Worm (Caenorhabditis elegans) whole organism, late embryonic: ENCODE data around the gene pezo-1.
"Not testable (repeated sequence)": the region's sequence is repeated elsewhere in the genome, so short reads cannot be mapped to it uniquely, and the experiment has no call there.

Experiments
- fkh-10 ChIP-seq: fragments of 150-350 bp; optimal IDR thresholded peaks from 2 replicates; lab custom pipeline; 2014; ENCODE audit warnings: missing biosample characterization, missing genetic modification reagents, missing genetic modification characterization
- unc-86 ChIP-seq: sonication (generic microtip); optimal IDR thresholded peaks from 2 replicates; lab custom pipeline; 2016; ENCODE audit warnings: missing genetic modification characterization, missing compliant biosample characterization

DNA sequence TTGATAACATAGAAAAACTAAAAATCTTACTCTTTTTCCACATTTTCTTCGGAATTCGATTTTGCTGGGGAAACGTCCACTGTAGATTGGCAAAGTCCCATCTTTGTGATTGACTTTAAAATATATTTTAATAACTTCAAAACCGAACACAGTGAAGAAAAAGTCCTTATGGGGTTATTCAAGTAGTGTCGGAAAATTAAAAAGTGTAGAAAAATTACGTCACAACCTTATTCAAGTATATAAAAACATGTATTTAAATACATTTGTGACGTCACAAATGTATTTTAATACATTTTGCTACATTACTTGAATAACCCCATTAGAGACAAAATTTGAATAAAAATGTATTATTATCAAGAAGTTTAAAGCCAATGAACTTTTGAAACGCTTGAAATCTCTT lies 53.5 kb downstream of the pezo-1 start, which contains the start of gene F49C12.7:
- not testable (repeated sequence) for TF ChIP-seq unc-86 (tag; lab: Kevin White, UChicago); fkh-10 (GFP tag; lab: Kevin White, UChicago)
